Worm (Caenorhabditis elegans) whole organism, L2 larva: ENCODE data around the gene srsx-17.

Experiments
- C34F6.9 ChIP-seq: fragments of 150-350 bp; optimal IDR thresholded peaks from 2 replicates; lab custom pipeline; 2014; ENCODE audit warnings: missing biosample characterization, missing genetic modification characterization
- F13H6.1 ChIP-seq: sonication (generic microtip); optimal IDR thresholded peaks from 2 replicates; lab custom pipeline; 2016; ENCODE audit warnings: missing genetic modification characterization, missing compliant biosample characterization
- Y55F3AM.14 ChIP-seq: fragments of 200-800 bp; sonication (Bioruptor generic); optimal IDR thresholded peaks from 2 replicates; lab custom pipeline; 2018; ENCODE audit warnings: mild to moderate bottlenecking, missing genetic modification characterization, missing compliant biosample characterization
- ZK546.5 ChIP-seq: sonication (generic microtip); optimal IDR thresholded peaks from 2 replicates; lab custom pipeline; 2017; ENCODE audit warnings: missing biosample characterization, missing genetic modification characterization
- alr-1 ChIP-seq: fragments of 150-350 bp; optimal IDR thresholded peaks from 2 replicates; lab custom pipeline; 2014; ENCODE audit warnings: missing biosample characterization, missing genetic modification characterization
- blmp-1 ChIP-seq: sonication (generic microtip); optimal IDR thresholded peaks from 2 replicates; lab custom pipeline; 2017; ENCODE audit warnings: missing genetic modification characterization, mild to moderate bottlenecking, missing compliant biosample characterization, antibody characterized with exemption, moderate library complexity; ENCODE audit not compliant: insufficient read depth
- ceh-16 ChIP-seq: fragments of 150-350 bp; optimal IDR thresholded peaks from 2 replicates; lab custom pipeline; 2014; ENCODE audit warnings: missing biosample characterization, missing genetic modification characterization
- ceh-82 ChIP-seq: fragments of 150-350 bp; optimal IDR thresholded peaks from 2 replicates; lab custom pipeline; 2014; ENCODE audit warnings: missing biosample characterization, missing genetic modification characterization
- elt-1 ChIP-seq: fragments of 150-350 bp; optimal IDR thresholded peaks from 2 replicates; lab custom pipeline; 2014; ENCODE audit warnings: missing biosample characterization, missing genetic modification characterization
- elt-3 ChIP-seq: sonication (generic microtip); optimal IDR thresholded peaks from 2 replicates; lab custom pipeline; 2017; ENCODE audit warnings: missing biosample characterization, missing genetic modification characterization
- lin-11 ChIP-seq: fragments of 150-350 bp; sonication (generic microtip); optimal IDR thresholded peaks from 2 replicates; lab custom pipeline; 2014; ENCODE audit warnings: missing biosample characterization, missing genetic modification characterization, inconsistent platforms, mixed read lengths
- mab-5 ChIP-seq: fragments of 150-350 bp; optimal IDR thresholded peaks from 2 replicates; lab custom pipeline; 2014; ENCODE audit warnings: missing biosample characterization, missing genetic modification characterization
- mbf-1 ChIP-seq: sonication (generic microtip); optimal IDR thresholded peaks from 2 replicates; lab custom pipeline; 2017; ENCODE audit warnings: missing biosample characterization, missing genetic modification characterization
- mdl-1 ChIP-seq, 2 experiments: fragments of 150-350 bp in 1 of 2; sonication (generic microtip) in 1 of 2; optimal IDR thresholded peaks; 2 replicates each; lab custom pipeline; 2017; ENCODE audit warnings: missing biosample characterization in 2 of 2, missing genetic modification characterization in 2 of 2
- nhr-10 ChIP-seq: sonication (generic microtip); optimal IDR thresholded peaks from 2 replicates; lab custom pipeline; 2017; ENCODE audit warnings: missing biosample characterization, missing genetic modification characterization
- nhr-12 ChIP-seq: fragments of 150-350 bp; optimal IDR thresholded peaks from 2 replicates; lab custom pipeline; 2014; ENCODE audit warnings: missing biosample characterization, missing genetic modification characterization
- nhr-129 ChIP-seq: fragments of 150-350 bp; optimal IDR thresholded peaks from 2 replicates; lab custom pipeline; 2014; ENCODE audit warnings: missing biosample characterization, missing genetic modification characterization
- nhr-23 ChIP-seq: fragments of 150-350 bp; optimal IDR thresholded peaks from 2 replicates; lab custom pipeline; 2014; ENCODE audit warnings: missing biosample characterization, missing genetic modification reagents, missing genetic modification characterization
- nhr-237 ChIP-seq: fragments of 150-350 bp; optimal IDR thresholded peaks from 2 replicates; lab custom pipeline; 2014; ENCODE audit warnings: missing biosample characterization, missing genetic modification characterization
- nhr-6 ChIP-seq: fragments of 150-350 bp; optimal IDR thresholded peaks from 2 replicates; lab custom pipeline; 2014; ENCODE audit warnings: missing biosample characterization, missing genetic modification characterization
- nhr-77 ChIP-seq: fragments of 150-350 bp; optimal IDR thresholded peaks from 2 replicates; lab custom pipeline; 2014; ENCODE audit warnings: missing biosample characterization, missing genetic modification characterization
- peb-1 ChIP-seq: fragments of 150-350 bp; optimal IDR thresholded peaks from 2 replicates; lab custom pipeline; 2014; ENCODE audit warnings: missing biosample characterization, missing genetic modification characterization
- sem-4 ChIP-seq: fragments of 150-350 bp; optimal IDR thresholded peaks from 2 replicates; lab custom pipeline; 2014; ENCODE audit warnings: missing biosample characterization, missing genetic modification reagents, missing genetic modification characterization
- skn-1 ChIP-seq: sonication (generic microtip); optimal IDR thresholded peaks from 2 replicates; lab custom pipeline; 2017; ENCODE audit warnings: missing biosample characterization, missing genetic modification characterization
- sma-3 ChIP-seq: sonication (generic microtip); optimal IDR thresholded peaks from 2 replicates; lab custom pipeline; 2016; ENCODE audit warnings: missing genetic modification reagents, missing genetic modification characterization, missing compliant biosample characterization
- sma-9 ChIP-seq, 2 experiments: fragments of 150-350 bp in 1 of 2; sonication (generic microtip) in 1 of 2; optimal IDR thresholded peaks; 2 replicates each; lab custom pipeline; 2014 to 2016; ENCODE audit warnings: missing genetic modification characterization in 2 of 2, mild to moderate bottlenecking in 1 of 2, missing biosample characterization in 1 of 2, missing compliant biosample characterization in 1 of 2, missing genetic modification reagents in 1 of 2, moderate library complexity in 1 of 2
- unc-55 ChIP-seq: fragments of 150-350 bp; sonication (generic microtip); optimal IDR thresholded peaks from 3 replicates; lab custom pipeline; 2014; ENCODE audit warnings: missing biosample characterization, missing genetic modification reagents, missing genetic modification characterization
- zag-1 ChIP-seq: fragments of 150-350 bp; optimal IDR thresholded peaks from 2 replicates; lab custom pipeline; 2014; ENCODE audit warnings: missing biosample characterization, missing genetic modification characterization
- ztf-1 ChIP-seq: fragments of 200-800 bp; sonication (Bioruptor generic); conservative IDR thresholded peaks from 2 replicates; pipeline ENCODE4 v1.3.6; 2022; ENCODE audit warnings: missing genetic modification characterization, missing compliant biosample characterization
- ztf-4 ChIP-seq: fragments of 150-350 bp; optimal IDR thresholded peaks from 2 replicates; lab custom pipeline; 2014; ENCODE audit warnings: missing biosample characterization, missing genetic modification characterization

Gene srsx-17

DNA sequence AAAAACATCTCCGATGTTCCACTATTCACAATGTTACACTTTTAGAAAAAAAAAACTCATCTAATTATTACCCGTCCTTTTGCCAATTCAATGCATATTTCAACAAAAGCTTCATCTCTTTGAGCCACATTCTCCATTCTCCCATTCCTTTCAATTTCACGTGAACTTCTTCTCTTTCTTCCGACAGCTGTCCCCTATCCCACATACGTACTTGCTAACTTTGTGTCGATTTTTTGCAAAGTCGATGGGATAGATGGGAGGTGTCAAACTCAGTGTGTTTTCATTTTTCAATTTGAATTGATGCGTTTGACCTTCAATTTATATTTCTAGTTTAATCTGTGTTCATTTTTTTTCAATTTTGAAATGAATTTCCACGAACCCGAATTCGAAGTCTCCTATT is 36.2 kb upstream of the srsx-17 start:
- no peak for TF ChIP-seq mab-5 (tag; lab: Kevin White, UChicago)
- peak; percentile 6 for TF ChIP-seq sma-9 (GFP tag; optimal IDR thresholded peaks at IDR 0.05; lab: Kevin White, UChicago)
- no peak for TF ChIP-seq sma-9 (tag; optimal IDR thresholded peaks at IDR 0.05; lab: Kevin White, UChicago)
- TF ChIP-seq, all 48 proteins: peak for 1

DNA sequence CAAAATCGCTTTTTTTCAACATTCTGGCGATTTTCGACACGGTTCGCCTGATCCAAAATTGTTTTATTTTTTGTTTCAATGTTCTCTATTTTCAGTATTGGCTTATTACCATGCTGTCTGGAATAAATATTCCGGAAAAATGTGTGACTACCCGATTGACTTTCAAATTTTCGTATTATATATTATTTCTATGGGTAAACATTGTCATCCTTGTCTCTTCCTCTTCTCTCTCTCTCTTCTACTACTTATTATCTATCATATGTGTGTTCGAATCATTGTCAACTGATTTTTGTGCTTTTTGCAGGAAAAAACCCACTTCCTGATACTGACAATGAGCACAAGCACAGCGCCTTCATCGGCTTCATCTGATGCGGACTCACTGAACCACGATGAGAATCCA is 34.4 kb upstream of the srsx-17 start, which contains the start of gene C04E6.7:
TSS of gene C04E6.7 (plus strand) at position 301 of the 400 bp plus-strand sequence.
- TF ChIP-seq ztf-1 (GFP tag; lab: Robert Waterston, UW) (no peak), unc-55 (GFP tag; lab: Kevin White, UChicago) (no peak), mab-5 (tag; lab: Kevin White, UChicago) (no peak), nhr-10 (no peak), sma-9 (GFP tag; optimal IDR thresholded peaks at IDR 0.05; lab: Kevin White, UChicago) (no peak), sma-9 (tag; optimal IDR thresholded peaks at IDR 0.05; lab: Kevin White, UChicago) (no peak), ZK546.5 (no peak), ztf-4 (tag; lab: Kevin White, UChicago) (no peak)
- TF ChIP-seq, all 48 proteins: peak for 0

DNA sequence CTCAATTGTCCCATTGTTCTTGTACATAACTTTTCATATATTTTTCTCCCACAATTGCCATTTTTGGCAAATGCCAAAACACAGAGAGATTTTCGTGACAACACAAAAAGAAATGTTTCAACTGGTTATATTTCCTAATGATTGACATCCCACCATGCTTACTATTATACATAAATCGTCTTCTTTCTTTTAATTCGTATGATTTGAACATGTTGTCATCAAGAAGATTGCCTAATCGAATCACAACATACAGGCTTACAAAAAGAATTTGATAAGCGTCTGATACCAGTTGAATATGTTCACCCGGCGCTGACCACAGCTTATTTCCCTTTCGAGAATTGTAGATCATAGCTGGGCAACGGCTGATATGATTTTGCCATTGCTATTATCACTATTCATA is 32.4 kb upstream of the srsx-17 start, which contains the start of gene grd-9:
TSS of gene grd-9 (plus strand) at position 301 of the 400 bp plus-strand sequence.
- TF ChIP-seq sma-3 (no peak), peb-1 (tag; lab: Kevin White, UChicago) (no peak), mbf-1 (tag; lab: Kevin White, UChicago) (no peak), unc-55 (GFP tag; lab: Kevin White, UChicago) (no peak), ceh-16 (no peak), nhr-77 (tag; lab: Kevin White, UChicago) (no peak), nhr-237 (tag; lab: Kevin White, UChicago) (no peak)
- TF ChIP-seq, all 48 proteins: peak for 0

DNA sequence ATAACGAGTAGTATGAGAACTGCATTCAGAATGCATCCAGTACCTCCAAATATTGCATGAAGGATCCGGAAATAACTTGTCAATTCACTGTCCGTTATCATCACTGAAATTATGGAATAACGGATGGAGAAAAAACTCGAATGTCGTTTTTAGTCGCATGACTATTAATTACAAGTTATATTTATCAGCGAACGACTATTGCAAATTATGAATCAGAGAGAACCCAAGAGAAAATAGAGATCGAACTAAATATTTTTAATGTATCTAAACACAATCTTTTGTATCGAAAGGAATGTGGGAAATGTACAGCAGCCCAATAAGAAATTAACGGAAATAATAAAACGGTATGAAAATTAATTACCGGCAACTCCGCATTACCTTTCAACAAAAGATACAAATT is 27.5 kb upstream of the srsx-17 start, which contains the start of gene srd-16:
TSS of gene srd-16 (minus strand) at position 101 of the 400 bp plus-strand sequence.
- TF ChIP-seq ztf-4 (tag; lab: Kevin White, UChicago) (no peak), nhr-12 (tag; lab: Kevin White, UChicago) (no peak), Y55F3AM.14 (GFP tag; lab: Kevin White, UChicago) (no peak), skn-1 (no peak)

DNA sequence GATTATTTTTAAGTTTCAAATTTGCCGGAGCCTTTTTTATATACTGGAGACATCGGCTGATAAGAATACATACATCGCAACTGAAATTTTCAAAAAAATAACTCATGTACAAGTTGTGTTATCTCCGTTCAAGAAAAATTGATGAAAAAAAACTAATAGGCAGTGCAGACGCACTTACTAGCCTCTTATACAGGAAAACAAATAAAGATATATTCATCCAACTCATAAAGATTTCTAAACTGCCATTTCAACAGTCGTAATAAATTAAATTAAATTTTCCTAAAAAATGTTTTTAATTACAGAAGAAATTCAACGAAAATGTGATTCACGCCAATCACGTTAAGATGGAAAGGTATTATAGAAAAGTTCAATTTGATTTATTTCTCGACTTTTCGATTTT is 25.6 kb upstream of the srsx-17 start, which contains the start of gene C04E6.5:
TSS of gene C04E6.5 (plus strand) at position 301 of the 400 bp plus-strand sequence.
- TF ChIP-seq blmp-1 (no peak), elt-3 (no peak), sem-4 (tag; lab: Kevin White, UChicago) (no peak), mdl-1 (tag; optimal IDR thresholded peaks at IDR 0.05; lab: Kevin White, UChicago) (no peak), nhr-129 (tag; lab: Kevin White, UChicago) (no peak), ceh-16 (no peak)
- TF ChIP-seq, all 48 proteins: peak for 0

DNA sequence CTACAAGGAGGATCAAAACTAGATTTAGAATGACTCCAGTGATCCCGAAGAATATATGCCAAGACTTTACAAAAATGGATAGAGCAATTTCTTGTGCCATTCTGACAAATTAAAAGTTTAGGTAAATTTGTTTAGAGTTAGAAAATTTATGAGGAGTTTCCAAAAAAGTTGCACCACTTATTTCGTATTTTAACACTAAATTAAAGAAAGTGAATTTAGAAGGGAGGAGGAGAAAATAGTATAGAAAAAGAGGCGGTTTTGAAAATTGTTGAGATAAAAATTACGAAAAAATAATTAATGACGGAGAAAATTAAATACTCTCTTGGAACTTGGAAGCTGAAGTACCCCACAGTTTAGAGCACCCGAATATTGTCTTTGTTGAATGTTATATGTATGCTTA is 21.2 kb upstream of the srsx-17 start, which contains the start of gene srd-15:
TSS of gene srd-15 (minus strand) at position 101 of the 400 bp plus-strand sequence.
- no peak for TF ChIP-seq alr-1 (tag; lab: Kevin White, UChicago)
- TF ChIP-seq C34F6.9 (tag; lab: Kevin White, UChicago), result no peak
- no peak for TF ChIP-seq nhr-23 (tag; lab: Kevin White, UChicago)
- no peak for TF ChIP-seq mab-5 (tag; lab: Kevin White, UChicago)
- no peak for TF ChIP-seq sma-3
- no peak for TF ChIP-seq nhr-6
- TF ChIP-seq F13H6.1 (tag; lab: Kevin White, UChicago), result no peak
- TF ChIP-seq ceh-82 (tag; lab: Kevin White, UChicago), result no peak
- no peak for TF ChIP-seq elt-1

DNA sequence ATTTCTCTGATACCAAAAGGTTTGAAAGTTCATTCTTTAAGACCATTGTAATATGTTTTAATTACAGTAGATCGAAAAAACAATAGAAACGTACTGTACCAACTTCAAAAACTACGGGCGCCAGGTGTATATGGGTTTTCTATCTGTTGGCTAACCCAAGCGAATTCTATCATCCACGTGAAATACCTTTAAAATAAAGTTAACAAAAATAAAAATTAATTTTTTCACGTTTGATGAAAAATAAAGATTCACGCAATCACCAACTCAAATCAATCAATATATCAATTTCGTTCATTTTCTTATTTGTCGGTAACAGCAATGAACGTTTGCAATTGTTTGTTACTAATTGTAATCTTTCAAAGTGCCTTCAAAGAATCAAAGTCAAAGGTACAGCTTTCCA is 20.4 kb upstream of the srsx-17 start, which contains the start of gene C04E6.4:
TSS of gene C04E6.4 (plus strand) at position 301 of the 400 bp plus-strand sequence.
- no peak for TF ChIP-seq zag-1 (tag; lab: Kevin White, UChicago)
- TF ChIP-seq lin-11 (tag; lab: Kevin White, UChicago), result no peak
- TF ChIP-seq ceh-16, result no peak
- no peak for TF ChIP-seq nhr-23 (tag; lab: Kevin White, UChicago)
